Fruit fly (Drosophila melanogaster) whole organism, adult: ENCODE results near the gene GstD4.

Experiments
- CG11617 ChIP-seq: fragments of 200-800 bp; sonication (Bioruptor generic); optimal IDR thresholded peaks from 2 replicates; lab custom pipeline; 2017; ENCODE audit warnings: mild to moderate bottlenecking, missing biosample characterization, missing genetic modification reagents, missing genetic modification characterization
- CG1620 ChIP-seq: fragments of 200-800 bp; sonication (Bioruptor generic); optimal IDR thresholded peaks from 2 replicates; lab custom pipeline; 2016; ENCODE audit warnings: missing biosample characterization, missing genetic modification characterization
- Clk ChIP-seq: fragments of 200-800 bp; sonication (Bioruptor generic); optimal IDR thresholded peaks from 2 replicates; lab custom pipeline; 2017; ENCODE audit warnings: missing biosample characterization, missing genetic modification characterization
- Hr96 ChIP-seq: fragments of 200-800 bp; sonication (Bioruptor generic); optimal IDR thresholded peaks from 2 replicates; lab custom pipeline; 2016; ENCODE audit warnings: missing biosample characterization, missing genetic modification characterization
- Mnt ChIP-seq: fragments of 200-800 bp; sonication (Bioruptor generic); optimal IDR thresholded peaks from 2 replicates; lab custom pipeline; 2016; ENCODE audit warnings: missing biosample characterization, mild to moderate bottlenecking, missing genetic modification characterization
- cnc ChIP-seq, 2 experiments: fragments of >200 bp; optimal IDR thresholded peaks; 2 replicates each; lab custom pipeline; 2017

DNA sequence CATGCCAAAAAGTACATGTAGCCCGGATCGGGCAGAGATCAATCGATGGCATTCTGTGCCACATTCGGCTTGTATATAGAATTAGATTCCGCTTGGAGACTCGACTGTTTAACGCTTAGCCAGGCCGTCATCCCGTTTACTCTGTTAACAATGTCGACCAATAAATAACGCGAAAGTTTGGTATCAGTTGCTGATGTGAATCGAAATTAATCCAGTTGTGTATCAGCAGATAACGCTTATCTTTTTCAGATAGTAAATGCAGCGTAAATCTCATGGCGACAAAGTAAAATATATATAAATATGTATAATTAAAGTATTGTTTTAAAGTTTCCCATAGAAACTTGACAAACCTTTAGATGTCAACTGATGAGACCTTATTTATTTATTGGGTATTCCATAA, 37.5 kb downstream of the GstD4 start:
- no peak for TF ChIP-seq cnc (optimal IDR thresholded peaks at IDR 0.05; lab: Kevin White, UChicago)
- no peak for TF ChIP-seq CG1620 (GFP tag; lab: Kevin White, UChicago)
- no peak for TF ChIP-seq Mnt (GFP tag; lab: Kevin White, UChicago)
- TF ChIP-seq CG11617 (GFP tag; lab: Kevin White, UChicago): no peak
- TF ChIP-seq Clk (GFP tag; lab: Kevin White, UChicago): no peak
- no peak for TF ChIP-seq Hr96 (GFP tag; lab: Kevin White, UChicago)
